Worm (Caenorhabditis elegans): Measurements from ENCODE around the gene C16H3.3.

DNA sequence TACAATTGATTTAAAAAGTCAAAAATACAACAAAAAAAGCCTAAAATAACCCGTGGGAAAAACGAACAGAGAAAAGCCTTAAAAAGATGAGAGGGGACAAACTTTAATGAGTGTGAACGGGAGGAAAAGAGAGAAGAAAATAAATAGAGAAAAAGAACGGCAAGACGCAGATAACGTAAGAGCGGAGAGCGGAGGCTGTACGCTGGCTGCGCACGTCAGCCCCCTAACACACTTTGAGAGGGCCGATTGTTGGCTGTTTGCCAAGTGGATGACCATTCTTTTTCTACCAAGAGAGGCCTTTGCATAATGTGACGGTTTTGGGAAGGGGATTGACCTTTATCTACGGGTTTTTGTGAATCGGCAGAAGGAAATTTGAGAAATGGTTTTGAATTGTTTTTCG is 47.7 kb downstream of the C16H3.3 start:
- TF ChIP-seq unc-39 (tag; optimal IDR thresholded peaks at IDR 0.05) (no peak), ztf-11 (tag; optimal IDR thresholded peaks at IDR 0.05) (no peak), elt-1 (tag; optimal IDR thresholded peaks at IDR 0.05; ENCODE audit: borderline replicate concordance, insufficient read depth) (no peak), nhr-76 (tag; optimal IDR thresholded peaks at IDR 0.05) (no peak), lin-13 (tag; optimal IDR thresholded peaks at IDR 0.05) (no peak), mab-5 (tag; optimal IDR thresholded peaks at IDR 0.05) (no peak), elt-3 (tag; optimal IDR thresholded peaks at IDR 0.05) (no peak), blmp-1 (tag; optimal IDR thresholded peaks at IDR 0.05) (no peak)

All from whole organism, mixed stage, embryonic.